Fruit fly (Drosophila melanogaster): ENCODE results near the gene CG11317.

CG11317 gene

dm6 chr3R:31060708-31061625 is 36.2 kb downstream of the CG11317 start, which contains the start of gene dco (continued):
- TF ChIP-seq vfl (GFP tag; optimal IDR thresholded peaks at IDR 0.05) (peak; percentile 5), ERR (GFP tag; optimal IDR thresholded peaks at IDR 0.05) (peak; percentile 21), CG12391 (tag; optimal IDR thresholded peaks at IDR 0.05) (no peak), sisA (GFP tag; IDR thresholded peaks at IDR 0.05) (peak; percentile 95), ham (GFP tag; IDR thresholded peaks at IDR 0.05) (no peak), stc (GFP tag; IDR thresholded peaks at IDR 0.05) (peak; percentile 28; the same call in 1 of the 2 replicates), CG4730 (GFP tag; IDR thresholded peaks at IDR 0.05) (peak; percentile 76), CG8478 (optimal IDR thresholded peaks at IDR 0.05) (peak; percentile 93), Eip74EF (GFP tag; optimal IDR thresholded peaks at IDR 0.05) (peak in 1 of 2 experiments; percentile 28), CG11398 (GFP tag; optimal IDR thresholded peaks at IDR 0.05) (peak; percentile 49), Sry-δ (GFP tag; optimal IDR thresholded peaks at IDR 0.05) (peak; percentile 55), her (GFP tag; optimal IDR thresholded peaks at IDR 0.05) (peak; percentile 29), CG7987 (GFP tag; optimal IDR thresholded peaks at IDR 0.05) (peak; percentile 81), Xrp1 (GFP tag; IDR thresholded peaks at IDR 0.05) (peak; percentile 61), H2.0 (GFP tag; IDR thresholded peaks at IDR 0.05) (peak; percentile 79), phol (tag; optimal IDR thresholded peaks at IDR 0.05) (peak; percentile 99), CG10959 (GFP tag; IDR thresholded peaks at IDR 0.05) (peak; percentile 82), row (GFP tag; IDR thresholded peaks at IDR 0.05) (peak; percentile 77), CG31388 (GFP tag; optimal IDR thresholded peaks at IDR 0.05) (peak; percentile 42), bab2 (GFP tag; optimal IDR thresholded peaks at IDR 0.05) (peak; percentile 92), gsb (GFP tag; IDR thresholded peaks at IDR 0.05) (peak; percentile 56; the same call in 1 of the 2 replicates), gce (GFP tag; IDR thresholded peaks at IDR 0.05) (peak; percentile 71; the same call in 1 of the 3 replicates), lab (GFP tag; optimal IDR thresholded peaks at IDR 0.05) (peak; percentile 67), CG3407 (GFP tag; optimal IDR thresholded peaks at IDR 0.05) (peak; percentile 34), Jarid2 (GFP tag; optimal IDR thresholded peaks at IDR 0.05) (peak; percentile 72), mam (GFP tag; optimal IDR thresholded peaks at IDR 0.05) (peak; percentile 85), cato (GFP tag; optimal IDR thresholded peaks at IDR 0.05; ENCODE audit: borderline replicate concordance) (no peak), kay (GFP tag; optimal IDR thresholded peaks at IDR 0.05) (peak; percentile 68), CG15601 (tag; optimal IDR thresholded peaks at IDR 0.05) (no peak), sens (GFP tag) (peak; percentile 84), Tbp (GFP tag; optimal IDR thresholded peaks at IDR 0.05) (no peak), Doc3 (GFP tag; IDR thresholded peaks at IDR 0.05; ENCODE audit: partially characterized antibody) (no peak), CG17186 (GFP tag; optimal IDR thresholded peaks at IDR 0.05) (peak; percentile 47), Myb (GFP tag; optimal IDR thresholded peaks at IDR 0.05) (peak; percentile 58), Mad (GFP tag; optimal IDR thresholded peaks at IDR 0.05) (peak; percentile 60), tgo (GFP tag; IDR thresholded peaks at IDR 0.05) (peak; percentile 80), CG16815 (GFP tag; optimal IDR thresholded peaks at IDR 0.05) (peak; percentile 74), CG4328 (GFP tag; optimal IDR thresholded peaks at IDR 0.05) (peak; percentile 68), sd (tag; optimal IDR thresholded peaks at IDR 0.05) (peak; percentile 25), wor (GFP tag; IDR thresholded peaks at IDR 0.05) (peak; percentile 50; the same call in 1 of the 2 replicates), da (GFP tag; optimal IDR thresholded peaks at IDR 0.05) (peak; percentile 45), Oli (tag; optimal IDR thresholded peaks at IDR 0.05) (peak; percentile 22), unc-4 (GFP tag; IDR thresholded peaks at IDR 0.05; ENCODE audit: partially characterized antibody) (no peak), CG1233 (GFP tag; optimal IDR thresholded peaks at IDR 0.05) (peak; percentile 32), MBD-R2 (GFP tag; IDR thresholded peaks at IDR 0.05) (peak; percentile 21), CG31365 (tag; optimal IDR thresholded peaks at IDR 0.05) (no peak), mirr (GFP tag; optimal IDR thresholded peaks at IDR 0.05) (no peak), C15 (GFP tag; IDR thresholded peaks at IDR 0.05) (no peak), CG3726 (GFP tag; IDR thresholded peaks at IDR 0.05) (peak; percentile 85; the same call in 2 of the 3 replicates)
